Worm (Caenorhabditis elegans): Measurements from ENCODE around the gene F44D12.16.
A peak's percentile ranks its signal among the peaks of the same experiment; 100 is the strongest.

The F44D12.16 gene

DNA sequence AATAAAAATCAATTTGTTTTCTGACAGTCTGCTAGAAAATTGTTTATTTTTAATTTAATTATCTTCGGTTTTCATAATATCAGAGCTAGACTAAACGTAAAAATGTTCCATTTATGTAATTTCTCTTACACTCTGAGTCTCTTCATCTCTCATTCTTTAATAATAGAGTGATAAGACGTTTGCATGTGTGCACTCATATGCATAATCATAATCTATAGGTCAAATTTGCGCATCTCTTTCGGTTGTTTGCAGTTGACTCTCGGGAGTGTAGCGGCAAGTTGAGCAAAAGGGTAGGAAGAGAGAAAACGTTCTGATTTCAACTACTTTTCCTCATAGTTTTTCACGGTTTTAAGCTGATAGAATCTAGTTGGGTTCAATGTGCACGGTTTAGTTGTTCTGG is 37.6 kb downstream of the F44D12.16 start:
- TF ChIP-seq mes-4 (tag; optimal IDR thresholded peaks at IDR 0.05) (no peak), snpc-3.4 (tag; optimal IDR thresholded peaks at IDR 0.05) (no peak), nhr-27 (tag; optimal IDR thresholded peaks at IDR 0.05) (no peak), him-1 (tag; optimal IDR thresholded peaks at IDR 0.05) (no peak), B0035.1 (tag; optimal IDR thresholded peaks at IDR 0.05) (no peak), egrh-3 (GFP tag; IDR thresholded peaks at IDR 0.05) (no peak), Y53G8AR.9 (GFP tag; conservative IDR thresholded peaks at IDR 0.05) (no peak), ztf-22 (GFP tag; optimal IDR thresholded peaks at IDR 0.05) (no peak), die-1 (tag; optimal IDR thresholded peaks at IDR 0.05) (no peak), somi-1 (GFP tag; optimal IDR thresholded peaks at IDR 0.05) (no peak), attf-5 (GFP tag; optimal IDR thresholded peaks at IDR 0.05) (no peak), Y53F4B.3 (GFP tag; IDR thresholded peaks at IDR 0.05) (no peak)

DNA sequence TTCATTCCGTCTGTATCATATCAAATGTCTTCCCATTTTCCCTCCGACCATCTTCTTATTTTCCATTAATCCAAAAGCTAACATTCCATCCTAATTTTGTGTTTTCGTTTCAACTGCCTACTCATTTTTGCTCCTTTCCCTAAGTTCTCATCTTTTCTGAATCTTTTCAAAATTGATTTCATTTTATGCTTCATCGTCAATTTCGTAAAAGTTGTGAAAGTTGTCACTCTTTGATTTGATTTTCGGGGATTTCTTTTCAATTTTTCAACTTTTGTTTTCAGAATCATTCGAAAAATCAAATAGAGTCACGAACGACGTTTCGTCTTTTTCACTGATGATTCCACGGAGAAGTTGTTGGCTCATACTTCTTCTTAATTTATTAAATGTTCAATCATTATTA is 38.7 kb downstream of the F44D12.16 start, which contains the start of gene cwn-2:
Gene cwn-2, plus strand, starts transcription at position 276 of the 400 bp plus-strand sequence.
- no peak for TF ChIP-seq hlh-12 (tag; optimal IDR thresholded peaks at IDR 0.05)
- no peak for TF ChIP-seq F57C9.4 (tag; optimal IDR thresholded peaks at IDR 0.05)
- TF ChIP-seq cebp-1 (GFP tag; IDR thresholded peaks at IDR 0.05), result no peak
- TF ChIP-seq cebp-1 (tag; optimal IDR thresholded peaks at IDR 0.05), result no peak
- no peak for TF ChIP-seq attf-5 (GFP tag; optimal IDR thresholded peaks at IDR 0.05)
- TF ChIP-seq B0336.3 (GFP tag; IDR thresholded peaks at IDR 0.05), result no peak
- TF ChIP-seq F55B11.4 (tag; optimal IDR thresholded peaks at IDR 0.05; ENCODE audit: borderline replicate concordance, insufficient read depth), result no peak
- no peak for TF ChIP-seq T26A5.8 (tag; optimal IDR thresholded peaks at IDR 0.05)
- TF ChIP-seq B0019.2 (GFP tag; conservative IDR thresholded peaks at IDR 0.05), result no peak
- TF ChIP-seq lsy-27 (tag; optimal IDR thresholded peaks at IDR 0.05; ENCODE audit: borderline replicate concordance, insufficient read depth), result no peak
- no peak for TF ChIP-seq lir-1 (GFP tag; conservative IDR thresholded peaks at IDR 0.05)
- TF ChIP-seq ceh-58 (GFP tag; IDR thresholded peaks at IDR 0.05), result no peak
- TF ChIP-seq hmg-20 (GFP tag; IDR thresholded peaks at IDR 0.05), result no peak
- TF ChIP-seq snpc-3.4 (tag; optimal IDR thresholded peaks at IDR 0.05), result no peak
- no peak for TF ChIP-seq ceh-27 (GFP tag; optimal IDR thresholded peaks at IDR 0.05)
- no peak for TF ChIP-seq mel-28 (tag; optimal IDR thresholded peaks at IDR 0.05; ENCODE audit: borderline replicate concordance)
- TF ChIP-seq ztf-18 (tag; optimal IDR thresholded peaks at IDR 0.05), result no peak
- no peak for TF ChIP-seq D2030.7 (GFP tag; IDR thresholded peaks at IDR 0.05)
- no peak for TF ChIP-seq attf-6 (GFP tag; IDR thresholded peaks at IDR 0.05)

DNA sequence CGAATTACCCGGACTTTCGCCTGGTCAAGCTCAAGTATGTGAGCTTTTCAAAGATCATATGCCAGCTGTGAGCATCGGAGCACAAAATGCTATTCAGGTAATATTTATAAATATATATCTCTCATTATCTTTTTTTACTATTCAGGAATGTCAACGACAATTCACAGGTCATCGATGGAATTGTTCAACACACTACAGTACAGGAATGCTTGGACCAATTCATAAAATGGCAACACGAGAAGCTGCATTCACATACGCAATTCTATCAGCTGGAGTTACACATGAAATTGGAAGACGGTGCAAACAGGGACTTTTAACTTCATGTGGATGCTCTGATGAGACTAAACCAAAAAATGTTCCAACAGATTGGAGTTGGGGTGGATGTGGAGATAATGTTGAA is 39.4 kb downstream of the F44D12.16 start:
- TF ChIP-seq lsl-1 (GFP tag; optimal IDR thresholded peaks at IDR 0.05), result no peak
- TF ChIP-seq lag-1 (GFP tag; IDR thresholded peaks at IDR 0.05), result no peak
- TF ChIP-seq lin-54 (GFP tag; optimal IDR thresholded peaks at IDR 0.05), result no peak

DNA sequence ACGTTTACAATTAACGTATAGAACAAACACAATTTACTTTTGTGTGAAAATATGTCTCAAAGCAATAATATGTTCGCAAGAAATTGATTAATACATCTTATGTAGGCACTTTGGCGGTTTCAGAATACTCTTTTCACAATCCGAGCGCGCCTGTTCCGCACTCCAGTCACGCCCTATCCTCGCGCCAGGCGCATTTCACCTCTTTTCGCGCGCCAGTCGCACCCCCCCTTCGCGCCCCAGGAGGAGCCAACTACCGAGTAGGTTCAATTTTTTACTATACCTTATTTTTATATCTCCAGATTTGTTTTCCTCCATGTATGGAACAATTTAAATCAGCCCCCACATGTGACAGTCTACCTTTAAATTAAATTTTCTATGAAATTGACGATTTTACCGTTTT is 42.2 kb downstream of the F44D12.16 start:
- peak; percentile 42 for TF ChIP-seq efl-1 (GFP tag; optimal IDR thresholded peaks at IDR 0.05)
- TF ChIP-seq madf-8 (GFP tag; conservative IDR thresholded peaks at IDR 0.05), result peak; percentile 38; the same call in 1 of the 2 replicates
- TF ChIP-seq madf-6 (GFP tag; IDR thresholded peaks at IDR 0.05), result peak; percentile 75
- TF ChIP-seq egrh-3 (GFP tag; IDR thresholded peaks at IDR 0.05), result peak; percentile 57; the same call in 1 of the 2 replicates
